Worm (Caenorhabditis elegans) whole organism, young adult: ENCODE results near the gene copb-2.

Experiments used
- B0019.2 ChIP-seq: fragments of 200-800 bp; sonication (Bioruptor generic); conservative IDR thresholded peaks from 2 replicates; pipeline ENCODE4 v1.3.6; 2022; ENCODE audit warnings: missing genetic modification reagents, missing genetic modification characterization, missing compliant biosample characterization
- B0261.1 ChIP-seq: sonication (generic microtip); optimal IDR thresholded peaks from 2 replicates; lab custom pipeline; 2016; ENCODE audit warnings: mild to moderate bottlenecking, missing genetic modification characterization, moderate library complexity, missing compliant biosample characterization
- D2030.7 ChIP-seq: fragments of 200-800 bp; sonication (Bioruptor generic); IDR thresholded peaks from 2 replicates; pipeline ENCODE4 v1.3.6; 2022; ENCODE audit warnings: missing genetic modification reagents, missing genetic modification characterization, missing compliant biosample characterization
- K11D2.4 ChIP-seq: fragments of 200-800 bp; sonication (Bioruptor generic); IDR thresholded peaks from 2 replicates; pipeline ENCODE4 v1.3.6; 2022; ENCODE audit warnings: missing genetic modification reagents, missing genetic modification characterization, missing compliant biosample characterization
- Y95B8A.8 ChIP-seq: fragments of 200-800 bp; sonication (Bioruptor generic); IDR thresholded peaks from 2 replicates; pipeline ENCODE4 v1.3.6; 2022; ENCODE audit warnings: missing genetic modification reagents, missing genetic modification characterization, missing compliant biosample characterization
- akir-1 ChIP-seq: fragments of 200-800 bp; sonication (Bioruptor generic); optimal IDR thresholded peaks from 2 replicates; lab custom pipeline; 2018; ENCODE audit warnings: mild to moderate bottlenecking, missing genetic modification characterization, moderate library complexity, missing compliant biosample characterization
- atf-7 ChIP-seq: sonication (generic microtip); optimal IDR thresholded peaks from 2 replicates; lab custom pipeline; 2017; ENCODE audit warnings: mild to moderate bottlenecking, missing genetic modification characterization, missing compliant biosample characterization
- attf-5 ChIP-seq: fragments of 200-800 bp; sonication (Bioruptor generic); optimal IDR thresholded peaks from 2 replicates; lab custom pipeline; 2018; ENCODE audit warnings: mild to moderate bottlenecking, missing genetic modification characterization, missing compliant biosample characterization
- cebp-1 ChIP-seq, 2 experiments: fragments of 200-800 bp in 1 of 2; sonication (Bioruptor generic) in 1 of 2; sonication (generic microtip) in 1 of 2; IDR thresholded peaks in 1 of 2; optimal IDR thresholded peaks in 1 of 2; 2 replicates each; pipeline versions ENCODE4 v1.3.6 to Lab custom; 2017 to 2022; ENCODE audit warnings: missing compliant biosample characterization in 2 of 2, missing genetic modification characterization in 2 of 2, mild to moderate bottlenecking in 1 of 2, missing genetic modification reagents in 1 of 2, moderate library complexity in 1 of 2
- cebp-2 ChIP-seq: fragments of 200-800 bp; sonication (Bioruptor generic); IDR thresholded peaks from 2 replicates; pipeline ENCODE4 v1.3.6; 2022; ENCODE audit warnings: missing genetic modification characterization, missing compliant biosample characterization
- ceh-27 ChIP-seq: fragments of 200-800 bp; sonication (Bioruptor generic); optimal IDR thresholded peaks from 2 replicates; lab custom pipeline; 2018; ENCODE audit warnings: mild to moderate bottlenecking, missing genetic modification characterization, moderate library complexity, missing compliant biosample characterization
- dox-1 ChIP-seq: fragments of 200-800 bp; sonication (Bioruptor generic); IDR thresholded peaks from 2 replicates; pipeline ENCODE4 v1.3.6; 2022; ENCODE audit warnings: missing genetic modification reagents, missing genetic modification characterization, missing compliant biosample characterization
- efl-1 ChIP-seq: fragments of 150-350 bp; optimal IDR thresholded peaks from 2 replicates; lab custom pipeline; 2014; ENCODE audit warnings: missing biosample characterization, missing genetic modification reagents, missing genetic modification characterization
- egl-18 ChIP-seq: fragments of 200-800 bp; sonication (Bioruptor generic); IDR thresholded peaks from 2 replicates; pipeline ENCODE4 v1.3.6; 2022; ENCODE audit warnings: missing genetic modification reagents, missing genetic modification characterization, missing compliant biosample characterization
- egl-44 ChIP-seq: fragments of 200-800 bp; sonication (Bioruptor generic); IDR thresholded peaks from 2 replicates; pipeline ENCODE4 v1.3.6; 2022; ENCODE audit warnings: missing genetic modification reagents, missing genetic modification characterization, missing compliant biosample characterization
- gei-17 ChIP-seq: fragments of 200-800 bp; sonication (Bioruptor generic); optimal IDR thresholded peaks from 2 replicates; lab custom pipeline; 2018; ENCODE audit warnings: mild to moderate bottlenecking, missing genetic modification characterization, missing compliant biosample characterization
- hsf-1 ChIP-seq: fragments of 200-800 bp; sonication (Bioruptor generic); IDR thresholded peaks from 2 replicates; pipeline ENCODE4 v1.3.6; 2022; ENCODE audit warnings: missing genetic modification reagents, missing genetic modification characterization, missing compliant biosample characterization
- lin-26 ChIP-seq: fragments of 200-800 bp; sonication (Bioruptor generic); IDR thresholded peaks from 2 replicates; pipeline ENCODE4 v1.3.6; 2022; ENCODE audit warnings: missing genetic modification reagents, missing genetic modification characterization, missing compliant biosample characterization
- lin-35 ChIP-seq, 3 experiments: fragments of 150-350 bp in 2 of 3; sonication (generic microtip) in 1 of 3; optimal IDR thresholded peaks; 2 replicates each; lab custom pipeline; 2014 to 2018; ENCODE audit warnings: missing biosample characterization in 3 of 3, missing genetic modification characterization in 3 of 3, missing genetic modification reagents in 3 of 3
- lin-40 ChIP-seq: sonication (generic microtip); optimal IDR thresholded peaks from 2 replicates; lab custom pipeline; 2016; ENCODE audit warnings: missing genetic modification characterization, mild to moderate bottlenecking, missing compliant biosample characterization, missing genotype, missing genetic modification reagents
- lin-54 ChIP-seq: fragments of 200-800 bp; sonication (Bioruptor generic); optimal IDR thresholded peaks from 2 replicates; lab custom pipeline; 2018; ENCODE audit warnings: mild to moderate bottlenecking, missing genetic modification characterization, missing compliant biosample characterization
- madf-3 ChIP-seq: fragments of 200-800 bp; sonication (Bioruptor generic); IDR thresholded peaks from 2 replicates; pipeline ENCODE4 v1.3.6; 2022; ENCODE audit warnings: missing genetic modification reagents, missing genetic modification characterization, missing compliant biosample characterization
- madf-6 ChIP-seq: fragments of 200-800 bp; sonication (Bioruptor generic); IDR thresholded peaks from 2 replicates; pipeline ENCODE4 v1.3.6; 2022; ENCODE audit warnings: missing genetic modification reagents, missing genetic modification characterization, missing compliant biosample characterization
- mxl-1 ChIP-seq: sonication (generic microtip); optimal IDR thresholded peaks from 2 replicates; lab custom pipeline; 2016; ENCODE audit warnings: missing genetic modification characterization, missing compliant biosample characterization
- nhr-120 ChIP-seq: fragments of 200-800 bp; sonication (Bioruptor generic); IDR thresholded peaks from 2 replicates; pipeline ENCODE4 v1.3.6; 2022; ENCODE audit warnings: missing genetic modification characterization, missing compliant biosample characterization
- nhr-179 ChIP-seq: sonication (generic microtip); optimal IDR thresholded peaks from 2 replicates; lab custom pipeline; 2016; ENCODE audit warnings: mild to moderate bottlenecking, missing genetic modification characterization, missing compliant biosample characterization
- pha-4 ChIP-seq: fragments of 150-350 bp; sonication (generic microtip); optimal IDR thresholded peaks from 2 replicates; lab custom pipeline; 2014; ENCODE audit warnings: missing biosample characterization, missing genetic modification reagents, missing genetic modification characterization
- rec-8 ChIP-seq, 2 experiments: sonication (generic microtip); optimal IDR thresholded peaks; 2 replicates each; lab custom pipeline; 2016; ENCODE audit warnings: mild to moderate bottlenecking in 2 of 2, missing genetic modification characterization in 2 of 2, missing genetic modification reagents in 2 of 2, missing genotype in 2 of 2, missing biosample characterization in 1 of 2, missing compliant biosample characterization in 1 of 2, moderate library complexity in 1 of 2
- sptf-2 ChIP-seq: fragments of 200-800 bp; sonication (Bioruptor generic); optimal IDR thresholded peaks from 2 replicates; lab custom pipeline; 2018; ENCODE audit warnings: mild to moderate bottlenecking, missing genetic modification characterization, missing compliant biosample characterization
- tbp1 ChIP-seq: fragments of 200-800 bp; sonication (Bioruptor generic); optimal IDR thresholded peaks from 2 replicates; lab custom pipeline; 2018; ENCODE audit warnings: mild to moderate bottlenecking, missing genetic modification characterization, missing compliant biosample characterization
- tlf-1 ChIP-seq: fragments of 200-800 bp; sonication (Bioruptor generic); optimal IDR thresholded peaks from 2 replicates; lab custom pipeline; 2018; ENCODE audit warnings: mild to moderate bottlenecking, missing genetic modification characterization, missing compliant biosample characterization
- ztf-18 ChIP-seq: sonication (generic microtip); optimal IDR thresholded peaks from 2 replicates; lab custom pipeline; 2016; ENCODE audit warnings: missing genotype, mild to moderate bottlenecking, missing genetic modification characterization, missing compliant biosample characterization
- ztf-22 ChIP-seq: fragments of 200-800 bp; sonication (Bioruptor generic); optimal IDR thresholded peaks from 2 replicates; lab custom pipeline; 2018; ENCODE audit warnings: mild to moderate bottlenecking, missing genetic modification characterization, moderate library complexity, missing compliant biosample characterization
- ztf-26 ChIP-seq: sonication (generic microtip); optimal IDR thresholded peaks from 2 replicates; lab custom pipeline; 2017; ENCODE audit warnings: missing genetic modification characterization, missing compliant biosample characterization
- ztf-28 ChIP-seq: fragments of 200-800 bp; sonication (Bioruptor generic); IDR thresholded peaks from 2 replicates; pipeline ENCODE4 v1.3.6; 2022; ENCODE audit warnings: missing genetic modification reagents, missing genetic modification characterization, missing compliant biosample characterization

Gene copb-2

DNA sequence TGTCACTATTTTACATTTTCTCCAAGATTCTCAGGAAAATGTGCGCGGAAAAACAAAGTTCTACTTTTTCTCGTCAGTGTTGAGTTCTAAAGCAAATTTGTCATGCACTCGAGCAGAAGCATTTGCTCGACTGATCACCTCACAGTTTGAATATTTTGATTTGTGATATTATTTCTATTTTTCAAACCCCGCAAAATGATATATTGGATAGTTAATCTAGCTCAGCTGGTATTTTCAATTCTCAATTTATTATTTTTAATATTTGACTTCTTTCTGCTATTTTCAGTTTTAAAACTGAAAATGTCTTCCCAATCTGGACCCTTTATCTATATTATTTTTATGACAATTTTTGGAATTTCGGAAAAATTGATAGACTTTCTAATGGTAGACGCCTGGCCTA, 36.4 kb upstream of the copb-2 start, which contains the start of gene srxa-2:
srxa-2 (plus strand) TSS at position 301 of the 400 bp plus-strand sequence.
- TF ChIP-seq dox-1 (GFP tag; lab: Robert Waterston, UW) (no peak), B0261.1 (no peak), egl-18 (GFP tag; lab: Robert Waterston, UW) (no peak), lin-35 (GFP tag; optimal IDR thresholded peaks at IDR 0.05; lab: Kevin White, UChicago) (no peak), ztf-28 (GFP tag; lab: Robert Waterston, UW) (no peak), nhr-120 (GFP tag; lab: Robert Waterston, UW) (no peak), ztf-26 (tag; lab: Kevin White, UChicago) (no peak), tlf-1 (GFP tag; lab: Kevin White, UChicago) (no peak), lin-26 (GFP tag; lab: Robert Waterston, UW) (no peak), D2030.7 (no peak), cebp-1 (GFP tag; IDR thresholded peaks at IDR 0.05; lab: Robert Waterston, UW) (no peak), cebp-1 (tag; optimal IDR thresholded peaks at IDR 0.05; lab: Kevin White, UChicago) (no peak), attf-5 (GFP tag; lab: Kevin White, UChicago) (no peak), lin-54 (GFP tag; lab: Kevin White, UChicago) (no peak), cebp-2 (no peak), Y95B8A.8 (GFP tag; lab: Robert Waterston, UW) (no peak), pha-4 (no peak)

DNA sequence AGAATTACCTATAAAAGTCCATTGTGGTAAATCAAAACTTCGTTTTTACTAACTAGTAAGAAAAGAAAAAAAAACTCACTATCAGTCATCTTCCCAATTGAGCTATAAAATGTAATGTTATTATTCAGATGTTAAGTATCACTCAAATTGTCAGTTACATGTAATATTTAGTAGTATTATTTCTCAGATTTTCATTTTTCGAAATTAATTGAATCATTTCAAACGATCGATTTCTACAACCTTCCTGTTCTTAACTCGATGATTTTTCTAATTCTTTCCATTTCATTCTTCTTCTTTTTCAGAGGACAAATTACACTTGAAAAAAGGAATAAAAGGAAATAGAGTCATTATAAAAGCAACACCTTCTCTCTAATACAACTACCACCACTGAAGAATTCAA, 31.6 kb upstream of the copb-2 start, which contains the start of gene F59B8.1:
F59B8.1 (plus strand) TSS at position 301 of the 400 bp plus-strand sequence.
- no peak for TF ChIP-seq attf-5 (GFP tag; lab: Kevin White, UChicago)
- no peak for TF ChIP-seq mxl-1 (tag; lab: Kevin White, UChicago)
- TF ChIP-seq madf-3 (GFP tag; lab: Robert Waterston, UW): no peak
- TF ChIP-seq K11D2.4: no peak
- TF ChIP-seq hsf-1: no peak
- TF ChIP-seq madf-6: no peak
- no peak for TF ChIP-seq ztf-18 (tag; lab: Kevin White, UChicago)
- no peak for TF ChIP-seq tbp1 (GFP tag; lab: Kevin White, UChicago)
- no peak for TF ChIP-seq akir-1 (GFP tag; lab: Kevin White, UChicago)
- no peak for TF ChIP-seq B0019.2 (GFP tag; lab: Robert Waterston, UW)
- no peak for TF ChIP-seq sptf-2 (GFP tag; lab: Kevin White, UChicago)
- no peak for TF ChIP-seq atf-7 (tag; lab: Kevin White, UChicago)
- TF ChIP-seq, all 124 proteins: peak for 0

DNA sequence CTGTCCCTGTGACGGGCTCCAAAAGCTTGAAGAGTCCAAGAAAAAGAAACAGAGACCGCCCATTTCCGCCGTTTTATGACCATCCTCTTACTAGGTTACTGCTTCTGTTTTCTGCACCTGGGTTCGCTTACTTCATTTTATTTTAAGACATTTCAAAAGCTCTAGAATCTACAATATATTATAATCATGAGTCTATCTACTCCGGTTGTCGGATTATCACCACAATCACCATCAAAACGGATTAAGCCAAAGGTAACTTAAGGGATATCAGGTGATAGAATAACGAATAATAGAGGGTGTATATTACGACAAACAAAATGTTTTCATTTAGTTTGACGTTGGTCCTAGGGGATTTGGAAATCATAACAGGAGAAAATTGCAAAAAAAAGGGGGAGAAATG, 27.2 kb upstream of the copb-2 start:
- no peak for TF ChIP-seq lin-40 (tag; lab: Kevin White, UChicago)
- no peak for TF ChIP-seq rec-8 (tag; optimal IDR thresholded peaks at IDR 0.05; lab: Kevin White, UChicago)
- no peak for TF ChIP-seq efl-1 (GFP tag; lab: Kevin White, UChicago)
- no peak for TF ChIP-seq egl-44
- TF ChIP-seq ceh-27: no peak
- no peak for TF ChIP-seq tbp1 (GFP tag; lab: Kevin White, UChicago)
- TF ChIP-seq gei-17: no peak
- TF ChIP-seq egl-18 (GFP tag; lab: Robert Waterston, UW): no peak
- TF ChIP-seq nhr-179 (tag; lab: Kevin White, UChicago): no peak
- TF ChIP-seq ztf-22 (GFP tag; lab: Kevin White, UChicago): no peak
- TF ChIP-seq, all 124 proteins: peak for 0
